Worm (Caenorhabditis elegans) whole organism, early embryonic: ENCODE results near the gene R12B2.13.

Experiments
- B0310.2 ChIP-seq: sonication (generic microtip); optimal IDR thresholded peaks from 2 replicates; lab custom pipeline; 2016; ENCODE audit warnings: mild to moderate bottlenecking, missing genetic modification characterization, missing compliant biosample characterization
- F13C5.2 ChIP-seq: sonication (generic microtip); optimal IDR thresholded peaks from 2 replicates; lab custom pipeline; 2017; ENCODE audit warnings: mild to moderate bottlenecking, missing genetic modification characterization, inconsistent platforms, missing compliant biosample characterization
- aly-1 ChIP-seq: sonication (generic microtip); optimal IDR thresholded peaks from 2 replicates; lab custom pipeline; 2016; ENCODE audit warnings: missing genetic modification characterization, missing compliant biosample characterization
- ama-1 ChIP-seq: fragments of 150-350 bp; optimal IDR thresholded peaks from 2 replicates; lab custom pipeline; 2014
- ceh-13 ChIP-seq: fragments of 200-800 bp; sonication (Bioruptor generic); optimal IDR thresholded peaks from 2 replicates; lab custom pipeline; 2018; ENCODE audit warnings: mild to moderate bottlenecking, missing genetic modification characterization, missing compliant biosample characterization
- ceh-36 ChIP-seq: sonication (generic microtip); optimal IDR thresholded peaks from 2 replicates; lab custom pipeline; 2016; ENCODE audit warnings: missing genetic modification characterization, inconsistent platforms, missing compliant biosample characterization
- ets-7 ChIP-seq: sonication (generic microtip); optimal IDR thresholded peaks from 2 replicates; lab custom pipeline; 2016; ENCODE audit warnings: missing genotype, missing genetic modification characterization, missing compliant biosample characterization
- flt-1 ChIP-seq: fragments of 200-800 bp; sonication (Bioruptor generic); IDR thresholded peaks from 2 replicates; pipeline ENCODE4 v1.3.6; 2022; ENCODE audit warnings: missing genetic modification characterization, missing compliant biosample characterization
- hmbx-1 ChIP-seq: sonication (generic microtip); optimal IDR thresholded peaks from 2 replicates; lab custom pipeline; 2016; ENCODE audit warnings: mild to moderate bottlenecking, missing genetic modification characterization, missing compliant biosample characterization
- hmg-4 ChIP-seq: fragments of 200-800 bp; sonication (Bioruptor generic); optimal IDR thresholded peaks from 2 replicates; lab custom pipeline; 2018; ENCODE audit warnings: mild to moderate bottlenecking, missing genetic modification characterization, missing compliant biosample characterization
- hnd-1 ChIP-seq: sonication (generic microtip); optimal IDR thresholded peaks from 2 replicates; lab custom pipeline; 2016; ENCODE audit warnings: missing genetic modification characterization, missing compliant biosample characterization
- pes-1 ChIP-seq: fragments of 200-800 bp; sonication (Bioruptor generic); IDR thresholded peaks from 2 replicates; pipeline ENCODE4 v1.3.6; 2022; ENCODE audit warnings: missing genetic modification reagents, missing genetic modification characterization, missing compliant biosample characterization
- scrt-1 ChIP-seq: fragments of 200-800 bp; sonication (Bioruptor generic); IDR thresholded peaks from 2 replicates; pipeline ENCODE4 v1.3.6; 2022; ENCODE audit warnings: missing genetic modification characterization, missing compliant biosample characterization
- sea-1 ChIP-seq: fragments of 200-800 bp; sonication (Bioruptor generic); conservative IDR thresholded peaks from 2 replicates; pipeline ENCODE4 v1.3.6; 2022; ENCODE audit warnings: missing genetic modification characterization, missing compliant biosample characterization
- tbx-11 ChIP-seq: fragments of 200-800 bp; sonication (Bioruptor generic); IDR thresholded peaks from 2 replicates; pipeline ENCODE4 v1.3.6; 2022; ENCODE audit warnings: missing genetic modification characterization, missing compliant biosample characterization
- tbx-37 ChIP-seq: fragments of 200-800 bp; sonication (Bioruptor generic); conservative IDR thresholded peaks from 2 replicates; pipeline ENCODE4 v1.3.6; 2022; ENCODE audit warnings: missing genetic modification reagents, missing genetic modification characterization, missing compliant biosample characterization
- tra-4 ChIP-seq: sonication (generic microtip); optimal IDR thresholded peaks from 2 replicates; lab custom pipeline; 2017; ENCODE audit warnings: missing genetic modification characterization, missing compliant biosample characterization

Gene R12B2.13

DNA sequence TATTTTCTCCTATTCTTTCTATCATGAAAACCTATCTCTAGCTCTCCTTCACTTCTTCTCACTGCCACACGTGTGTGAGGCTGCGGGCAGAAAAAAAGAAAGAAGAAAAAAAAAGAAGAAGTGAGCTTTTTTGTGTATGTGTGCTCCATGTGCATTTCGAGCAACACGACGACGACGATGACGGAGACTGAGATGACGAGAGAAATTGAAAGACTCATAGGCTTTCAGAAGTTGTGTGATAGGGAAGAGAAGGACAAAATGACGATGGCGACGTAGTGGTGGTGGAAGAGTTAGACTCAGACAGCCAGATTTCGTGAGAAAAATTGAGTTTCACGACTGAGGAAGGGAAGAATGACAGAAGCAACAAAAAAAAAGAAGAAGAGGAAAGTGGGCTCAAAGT, 12.2 kb upstream of the R12B2.13 start:
- TF ChIP-seq flt-1 (GFP tag; lab: Robert Waterston, UW): no peak
- no peak for TF ChIP-seq F13C5.2 (tag; lab: Kevin White, UChicago)
- TF ChIP-seq ceh-13 (GFP tag; lab: Kevin White, UChicago): no peak
- no peak for TF ChIP-seq aly-1 (tag; lab: Kevin White, UChicago)
- no peak for TF ChIP-seq hnd-1 (tag; lab: Kevin White, UChicago)
- TF ChIP-seq B0310.2 (tag; lab: Kevin White, UChicago): no peak
- TF ChIP-seq ets-7 (tag; lab: Kevin White, UChicago): no peak
- TF ChIP-seq hmg-4 (GFP tag; lab: Kevin White, UChicago): no peak
- no peak for TF ChIP-seq pes-1 (GFP tag; lab: Robert Waterston, UW)
- TF ChIP-seq hmbx-1 (tag; lab: Kevin White, UChicago): no peak
- no peak for TF ChIP-seq tbx-11
- TF ChIP-seq tra-4 (tag; lab: Kevin White, UChicago): no peak
- no peak for TF ChIP-seq sea-1 (GFP tag; lab: Robert Waterston, UW)

DNA sequence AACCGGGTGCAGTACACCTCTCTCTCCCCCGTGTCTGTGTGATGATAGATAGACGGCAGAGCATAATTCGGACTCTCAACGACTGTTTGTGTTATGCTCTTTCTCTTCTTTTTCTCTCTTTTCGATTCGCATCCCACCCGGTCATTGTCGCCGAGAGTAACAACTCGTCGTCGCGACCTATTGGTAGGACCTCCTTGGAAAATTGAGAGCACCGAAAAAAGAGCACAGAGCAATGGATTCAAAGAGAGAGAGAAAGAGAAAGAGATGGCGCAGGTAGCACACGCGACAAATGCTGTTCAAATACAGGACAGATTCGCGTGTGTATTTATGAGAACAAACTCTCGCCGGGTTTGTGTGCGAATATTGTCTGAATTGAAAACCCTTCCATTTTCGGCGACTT, 10.4 kb upstream of the R12B2.13 start:
- peak; percentile 12 for TF ChIP-seq hmg-4 (GFP tag; lab: Kevin White, UChicago)
- no peak for TF ChIP-seq tra-4 (tag; lab: Kevin White, UChicago)
- no peak for TF ChIP-seq sea-1 (GFP tag; lab: Robert Waterston, UW)

DNA sequence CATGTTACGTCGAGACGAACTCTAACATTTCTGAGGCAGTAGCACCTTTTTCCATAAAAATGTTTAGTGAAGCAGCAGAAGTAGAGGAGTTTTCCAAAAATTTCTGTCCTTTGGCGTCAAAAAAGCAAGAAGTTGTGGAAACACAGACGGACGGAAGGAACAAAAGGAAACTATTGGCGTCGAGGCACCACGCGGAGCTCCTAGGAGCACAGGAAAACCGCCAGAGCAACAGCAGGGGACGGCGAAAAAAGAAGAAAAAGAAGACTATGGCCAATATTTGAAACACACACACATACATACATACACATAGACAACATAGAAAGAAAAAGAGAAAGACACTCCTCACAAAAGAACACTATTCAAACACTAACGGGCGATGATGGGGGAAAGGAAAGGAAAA, 9.6 kb upstream of the R12B2.13 start:
- TF ChIP-seq tbx-37 (GFP tag; lab: Robert Waterston, UW): no peak

DNA sequence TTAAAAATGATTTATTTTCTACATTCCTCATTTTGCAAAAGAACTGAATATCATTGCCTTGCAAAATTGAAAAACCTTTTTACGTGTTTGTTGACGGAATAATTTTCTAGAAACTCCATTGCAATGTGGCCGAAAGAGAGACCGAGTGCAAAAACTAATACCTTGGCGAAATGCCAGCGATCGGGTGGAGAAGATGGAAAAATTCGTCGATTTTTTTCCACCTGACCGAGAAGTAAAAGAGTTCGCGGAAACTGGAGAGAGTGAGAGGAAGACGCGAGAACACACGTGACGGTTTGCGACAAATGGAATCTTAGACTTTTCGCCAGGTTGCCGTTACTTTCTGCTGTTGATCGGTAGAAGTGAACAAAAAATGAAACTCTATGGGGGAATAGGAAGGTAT, 8.4 kb upstream of the R12B2.13 start:
- no peak for TF ChIP-seq hnd-1 (tag; lab: Kevin White, UChicago)
- no peak for TF ChIP-seq scrt-1 (GFP tag; lab: Robert Waterston, UW)
- TF ChIP-seq tra-4 (tag; lab: Kevin White, UChicago): no peak
- no peak for TF ChIP-seq pes-1 (GFP tag; lab: Robert Waterston, UW)
- no peak for TF ChIP-seq tbx-37 (GFP tag; lab: Robert Waterston, UW)
- TF ChIP-seq tbx-11: no peak
- TF ChIP-seq ceh-36 (tag; lab: Kevin White, UChicago): no peak
- TF ChIP-seq B0310.2 (tag; lab: Kevin White, UChicago): no peak
- TF ChIP-seq flt-1 (GFP tag; lab: Robert Waterston, UW): no peak
- TF ChIP-seq hmg-4 (GFP tag; lab: Kevin White, UChicago): no peak
- TF ChIP-seq ets-7 (tag; lab: Kevin White, UChicago): no peak

DNA sequence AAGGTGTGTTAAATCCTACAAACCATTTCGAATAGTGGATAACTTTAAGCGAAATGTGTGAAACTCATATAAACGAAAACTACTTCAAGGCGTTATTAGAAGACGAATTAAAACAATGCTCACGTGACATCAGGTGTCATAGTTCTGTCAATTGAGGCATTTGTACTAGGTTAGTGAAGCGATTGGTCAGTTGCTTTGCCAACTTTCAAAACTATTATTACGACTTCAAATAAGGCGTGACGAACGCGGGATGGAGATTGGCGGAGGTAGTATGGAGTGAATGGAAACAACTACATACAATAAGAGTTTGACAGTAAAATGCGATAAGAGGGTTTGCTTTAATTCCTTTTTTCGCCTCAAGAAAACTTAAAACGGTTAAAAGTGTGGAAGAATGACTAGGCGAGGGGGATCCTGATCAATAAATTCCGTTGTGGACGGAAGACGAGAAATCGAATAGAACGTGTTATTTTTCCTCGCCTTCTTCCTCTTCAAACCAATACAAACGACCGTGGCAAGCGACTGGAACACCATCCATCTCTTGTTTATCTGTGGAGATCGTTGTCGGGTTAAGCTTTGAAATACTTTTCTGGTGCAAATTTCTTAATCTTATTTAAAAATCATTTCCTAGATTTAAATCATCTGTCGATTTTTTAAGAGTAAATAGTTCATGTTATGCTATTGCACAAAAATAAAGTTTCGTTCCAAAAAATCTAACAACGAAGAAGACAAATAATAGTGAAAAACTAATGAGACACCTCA, 7.7 kb upstream of the R12B2.13 start:
- no peak for TF ChIP-seq tbx-11
- no peak for TF ChIP-seq ceh-36 (tag; lab: Kevin White, UChicago)

DNA sequence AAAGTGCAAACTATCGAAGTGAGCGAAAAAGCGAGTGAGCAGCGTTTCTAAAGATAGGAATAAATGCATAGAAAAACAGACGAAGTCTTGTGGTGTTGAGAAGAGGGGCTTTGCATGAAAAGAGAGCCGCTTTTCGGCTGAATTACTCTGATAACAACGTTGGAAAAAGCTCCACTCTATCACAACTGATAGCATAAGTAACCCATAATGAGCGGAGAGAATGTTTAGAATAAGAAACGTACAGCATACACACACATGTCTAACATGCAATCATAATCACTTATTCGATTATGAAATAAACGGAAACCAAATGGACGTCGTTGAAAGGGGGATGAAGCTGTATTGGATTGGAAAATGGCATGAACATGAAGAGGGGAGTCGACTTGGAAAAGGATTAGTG, 7.0 kb upstream of the R12B2.13 start:
- TF ChIP-seq tbx-37 (GFP tag; lab: Robert Waterston, UW) (no peak), B0310.2 (tag; lab: Kevin White, UChicago) (no peak), hmg-4 (GFP tag; lab: Kevin White, UChicago) (no peak), scrt-1 (GFP tag; lab: Robert Waterston, UW) (no peak), ets-7 (tag; lab: Kevin White, UChicago) (no peak), pes-1 (GFP tag; lab: Robert Waterston, UW) (no peak)

DNA sequence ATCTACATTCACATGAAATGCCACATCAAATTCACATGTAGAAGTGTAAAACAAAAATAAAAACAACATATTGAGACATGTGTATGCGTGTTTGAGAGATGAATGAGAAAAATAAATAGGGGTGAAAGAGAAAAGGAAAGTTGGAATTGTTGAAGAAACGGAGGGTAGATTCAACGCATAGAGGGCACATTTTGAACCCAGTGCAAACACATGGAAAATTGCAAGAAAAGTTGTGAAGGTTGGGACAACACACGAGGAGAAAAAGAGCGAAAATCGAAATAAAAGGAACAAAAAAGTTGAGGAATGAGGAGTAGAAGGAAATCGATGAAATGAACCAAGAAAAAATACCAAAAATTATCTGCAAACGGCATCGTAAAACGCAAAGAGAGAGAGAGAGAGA, 6.3 kb upstream of the R12B2.13 start:
- TF ChIP-seq tra-4 (tag; lab: Kevin White, UChicago) (no peak), tbx-37 (GFP tag; lab: Robert Waterston, UW) (no peak), F13C5.2 (tag; lab: Kevin White, UChicago) (no peak), B0310.2 (tag; lab: Kevin White, UChicago) (no peak), ets-7 (tag; lab: Kevin White, UChicago) (no peak), tbx-11 (no peak), hnd-1 (tag; lab: Kevin White, UChicago) (no peak), aly-1 (tag; lab: Kevin White, UChicago) (no peak), scrt-1 (GFP tag; lab: Robert Waterston, UW) (no peak), hmbx-1 (tag; lab: Kevin White, UChicago) (no peak), sea-1 (GFP tag; lab: Robert Waterston, UW) (no peak), hmg-4 (GFP tag; lab: Kevin White, UChicago) (no peak), flt-1 (GFP tag; lab: Robert Waterston, UW) (no peak), ama-1 (lab: Kevin White, UChicago) (no peak), pes-1 (GFP tag; lab: Robert Waterston, UW) (no peak), ceh-13 (GFP tag; lab: Kevin White, UChicago) (no peak)

DNA sequence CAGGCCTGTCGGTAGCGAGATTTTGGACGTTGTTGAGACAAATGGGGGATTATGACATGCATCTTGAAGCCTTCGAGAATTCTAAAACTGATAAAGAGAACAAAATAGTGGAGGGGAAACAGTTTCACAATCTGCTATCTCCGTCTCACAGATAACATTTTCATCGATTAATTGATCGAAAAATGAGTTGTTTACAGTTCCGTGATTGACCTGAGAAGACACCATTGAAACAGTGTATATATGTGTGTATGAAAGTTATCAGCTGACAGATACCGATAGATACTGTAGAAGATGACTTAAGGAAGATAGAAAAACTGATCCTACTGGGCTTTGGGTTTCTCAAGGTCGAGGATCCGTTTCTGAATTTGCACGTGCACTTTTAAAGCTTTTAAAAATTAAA, 5.9 kb upstream of the R12B2.13 start:
- no peak for TF ChIP-seq hnd-1 (tag; lab: Kevin White, UChicago)
- no peak for TF ChIP-seq tbx-37 (GFP tag; lab: Robert Waterston, UW)
- TF ChIP-seq hmbx-1 (tag; lab: Kevin White, UChicago): no peak
- no peak for TF ChIP-seq ceh-13 (GFP tag; lab: Kevin White, UChicago)
- no peak for TF ChIP-seq flt-1 (GFP tag; lab: Robert Waterston, UW)
- no peak for TF ChIP-seq tra-4 (tag; lab: Kevin White, UChicago)
- no peak for TF ChIP-seq pes-1 (GFP tag; lab: Robert Waterston, UW)
- TF ChIP-seq hmg-4 (GFP tag; lab: Kevin White, UChicago): no peak
- no peak for TF ChIP-seq B0310.2 (tag; lab: Kevin White, UChicago)
- TF ChIP-seq scrt-1 (GFP tag; lab: Robert Waterston, UW): no peak
- TF ChIP-seq ceh-36 (tag; lab: Kevin White, UChicago): no peak
- TF ChIP-seq ets-7 (tag; lab: Kevin White, UChicago): no peak
- TF ChIP-seq ama-1 (lab: Kevin White, UChicago): no peak
